Worm (Caenorhabditis elegans): ENCODE data around the gene mboa-2.

mboa-2 gene

ce11 chrV:11080345-11081102 is 41.8 kb downstream of the mboa-2 start, which contains the start of gene act-1 (continued):
- 0 out of 2 replicates have a peak, but pooled peaks have one; percentile 4 for TF ChIP-seq arid-1 (GFP tag; conservative IDR thresholded peaks at IDR 0.05)
- TF ChIP-seq F49E8.2 (tag; optimal IDR thresholded peaks at IDR 0.05; ENCODE audit: borderline replicate concordance), result no peak
- TF ChIP-seq pqm-1 (tag; optimal IDR thresholded peaks at IDR 0.05), result peak; percentile 95
- peak; percentile 34 for TF ChIP-seq hlh-11 (tag; optimal IDR thresholded peaks at IDR 0.05)
- TF ChIP-seq lin-13 (GFP tag; optimal IDR thresholded peaks at IDR 0.05), result no peak
- TF ChIP-seq T26A8.4 (GFP tag; IDR thresholded peaks at IDR 0.05), result no peak
- TF ChIP-seq nhr-237 (tag; optimal IDR thresholded peaks at IDR 0.05), result no peak
- no peak for TF ChIP-seq aha-1 (tag)
- TF ChIP-seq set-16 (GFP tag; IDR thresholded peaks at IDR 0.05), result 0 out of 2 replicates have a peak, but pooled peaks have one; percentile 13
- no peak for TF ChIP-seq lin-38 (GFP tag; IDR thresholded peaks at IDR 0.05)
- TF ChIP-seq nhr-42 (GFP tag; IDR thresholded peaks at IDR 0.05), result no peak
- TF ChIP-seq ZK337.2 (GFP tag; IDR thresholded peaks at IDR 0.05), result no peak
- no peak for TF ChIP-seq mep-1 (tag; optimal IDR thresholded peaks at IDR 0.05)
- TF ChIP-seq nhr-77 (tag; optimal IDR thresholded peaks at IDR 0.05), result peak; percentile 6
- no peak for TF ChIP-seq zfp-2 (tag; optimal IDR thresholded peaks at IDR 0.05)
- TF ChIP-seq unc-130 (GFP tag; optimal IDR thresholded peaks at IDR 0.05), result no peak
- no peak for TF ChIP-seq gei-8 (GFP tag; optimal IDR thresholded peaks at IDR 0.05)
- peak; percentile 26 for TF ChIP-seq dve-1 (tag; optimal IDR thresholded peaks at IDR 0.05; ENCODE audit: insufficient read depth)
- no peak for TF ChIP-seq lin-39 (tag; optimal IDR thresholded peaks at IDR 0.05)
- TF ChIP-seq madf-5 (GFP tag; IDR thresholded peaks at IDR 0.05), result no peak
- TF ChIP-seq mdt-29 (GFP tag; IDR thresholded peaks at IDR 0.05), result no peak
- no peak for TF ChIP-seq hif-1 (tag; optimal IDR thresholded peaks at IDR 0.05)
- no peak for TF ChIP-seq ceh-44 (GFP tag; IDR thresholded peaks at IDR 0.05)
- no peak for TF ChIP-seq ztf-11 (tag; optimal IDR thresholded peaks at IDR 0.05)
- TF ChIP-seq skn-1 (tag; optimal IDR thresholded peaks at IDR 0.05), result no peak
- no peak for TF ChIP-seq snpc-4 (tag; optimal IDR thresholded peaks at IDR 0.05)
- no peak for TF ChIP-seq duxl-1 (tag; optimal IDR thresholded peaks at IDR 0.05; ENCODE audit: poor library complexity)
- TF ChIP-seq F44E2.7 (GFP tag; IDR thresholded peaks at IDR 0.05), result no peak
- no peak for TF ChIP-seq daf-12 (tag; optimal IDR thresholded peaks at IDR 0.05)
- no peak for TF ChIP-seq ZK546.5 (tag; optimal IDR thresholded peaks at IDR 0.05)
- TF ChIP-seq nhr-10 (tag; optimal IDR thresholded peaks at IDR 0.05), result no peak
- no peak for TF ChIP-seq nhr-6 (tag; optimal IDR thresholded peaks at IDR 0.05)
- TF ChIP-seq dpl-1 (GFP tag; optimal IDR thresholded peaks at IDR 0.05), result no peak
- TF ChIP-seq lin-29 (GFP tag; IDR thresholded peaks at IDR 0.05), result no peak
- no peak for TF ChIP-seq vab-7 (GFP tag; IDR thresholded peaks at IDR 0.05)
- no peak for TF ChIP-seq ztf-7 (tag; optimal IDR thresholded peaks at IDR 0.05)
- TF ChIP-seq nhr-102 (tag; optimal IDR thresholded peaks at IDR 0.05), result no peak
- TF ChIP-seq mxl-2 (GFP tag; conservative IDR thresholded peaks at IDR 0.05), result no peak
- no peak for TF ChIP-seq zip-11 (GFP tag; IDR thresholded peaks at IDR 0.05)
- TF ChIP-seq dmd-9 (GFP tag; IDR thresholded peaks at IDR 0.05), result no peak
- TF ChIP-seq fkh-10 (GFP tag; optimal IDR thresholded peaks at IDR 0.05), result no peak
- TF ChIP-seq ceh-82 (tag; optimal IDR thresholded peaks at IDR 0.05), result no peak
- no peak for TF ChIP-seq nhr-111 (GFP tag; optimal IDR thresholded peaks at IDR 0.05)
- no peak for TF ChIP-seq F37D6.2 (tag; optimal IDR thresholded peaks at IDR 0.05)
- peak in 1 of 2 experiments; percentile 54 for TF ChIP-seq unc-62 (GFP tag; optimal IDR thresholded peaks at IDR 0.05 in 1 of 2)
- no peak for TF ChIP-seq unc-62 (tag; optimal IDR thresholded peaks at IDR 0.05)
- no peak for TF ChIP-seq fos-1 (tag; optimal IDR thresholded peaks at IDR 0.05)
- no peak for TF ChIP-seq ces-1 (GFP tag; optimal IDR thresholded peaks at IDR 0.05)
- TF ChIP-seq lsy-2 (tag; optimal IDR thresholded peaks at IDR 0.05), result no peak
- TF ChIP-seq ctbp-1 (GFP tag; IDR thresholded peaks at IDR 0.05), result 0 out of 2 replicates have a peak, but pooled peaks have one; percentile 61
